Fruit fly (Drosophila melanogaster) whole organism, wandering third instar larva: ENCODE results near the gene mTerf5.

Experiments used
- Abd-B ChIP-seq: fragments of >200 bp; optimal IDR thresholded peaks from 2 replicates; lab custom pipeline; 2017; ENCODE audit warnings: missing biosample characterization, missing genetic modification characterization
- CG9705 ChIP-seq: fragments of 200-800 bp; sonication (Bioruptor generic); optimal IDR thresholded peaks from 2 replicates; lab custom pipeline; 2018; ENCODE audit warnings: missing biosample characterization, mild to moderate bottlenecking, missing genetic modification characterization
- Hr83 ChIP-seq: fragments of 200-300 bp; sonication (Bioruptor generic); optimal IDR thresholded peaks from 2 replicates; lab custom pipeline; 2016; ENCODE audit warnings: missing biosample characterization, mild to moderate bottlenecking, missing genetic modification characterization, moderate library complexity; ENCODE audit not compliant: poor library complexity, severe bottlenecking
- Sp1 ChIP-seq: fragments of 200-800 bp; sonication (Bioruptor generic); optimal IDR thresholded peaks from 3 replicates; lab custom pipeline; 2019; ENCODE audit warnings: missing biosample characterization, mild to moderate bottlenecking, missing genetic modification characterization, moderate library complexity
- fru ChIP-seq: fragments of 200-800 bp; sonication (Bioruptor generic); optimal IDR thresholded peaks from 3 replicates; lab custom pipeline; 2016; ENCODE audit warnings: missing biosample characterization, mild to moderate bottlenecking, missing genetic modification characterization
- psq ChIP-seq: fragments of 200-800 bp; sonication (Bioruptor generic); optimal IDR thresholded peaks from 3 replicates; lab custom pipeline; 2017; ENCODE audit warnings: missing biosample characterization, mild to moderate bottlenecking, missing genetic modification characterization, moderate library complexity
- tai ChIP-seq: sonication (Bioruptor generic); optimal IDR thresholded peaks from 2 replicates; lab custom pipeline; 2016; ENCODE audit warnings: missing biosample characterization, missing genetic modification characterization
- usp ChIP-seq: fragments of >200 bp; optimal IDR thresholded peaks from 2 replicates; lab custom pipeline; 2017; ENCODE audit warnings: missing biosample characterization, missing genetic modification characterization

dm6 chr3R:18226809-18227157 is 3.3 kb upstream of the mTerf5 start:
- no peak for TF ChIP-seq fru (GFP tag; lab: Kevin White, UChicago)
- no peak for TF ChIP-seq psq (GFP tag; lab: Kevin White, UChicago)
- no peak for TF ChIP-seq tai (GFP tag; lab: Kevin White, UChicago)
- no peak for TF ChIP-seq Abd-B (GFP tag; lab: Kevin White, UChicago)
- TF ChIP-seq usp (GFP tag; lab: Kevin White, UChicago) = no peak
- no peak for TF ChIP-seq CG9705 (GFP tag; lab: Kevin White, UChicago)
- no peak for TF ChIP-seq Sp1 (GFP tag; lab: Kevin White, UChicago)
- TF ChIP-seq Hr83 = no peak
